Worm (Caenorhabditis elegans) whole organism, L4 larva: Measurements from ENCODE around the gene fbxc-20.

Experiments
- egl-27 ChIP-seq: sonication (generic microtip); optimal IDR thresholded peaks from 3 replicates; lab custom pipeline; 2017; ENCODE audit warnings: missing biosample characterization, missing genetic modification reagents, missing genetic modification characterization
- fkh-10 ChIP-seq: fragments of 150-350 bp; optimal IDR thresholded peaks from 2 replicates; lab custom pipeline; 2014; ENCODE audit warnings: missing biosample characterization, missing genetic modification reagents, missing genetic modification characterization
- lsy-2 ChIP-seq, 2 experiments: fragments of 150-350 bp in 1 of 2; sonication (generic microtip) in 1 of 2; optimal IDR thresholded peaks; 2 replicates each; lab custom pipeline; 2014 to 2017; ENCODE audit warnings: missing biosample characterization in 2 of 2, missing genetic modification characterization in 2 of 2
- ztf-11 ChIP-seq: fragments of 150-350 bp; optimal IDR thresholded peaks from 2 replicates; lab custom pipeline; 2014; ENCODE audit warnings: missing biosample characterization, missing genetic modification characterization

ce11 chrII:2398884-2399283 lies 20.1 kb upstream of the fbxc-20 start, which contains the start of gene F16G10.14:
- no peak for TF ChIP-seq fkh-10 (GFP tag; lab: Kevin White, UChicago)
- TF ChIP-seq egl-27 (tag; lab: Kevin White, UChicago): no peak
- TF ChIP-seq lsy-2 (tag; optimal IDR thresholded peaks at IDR 0.05; lab: Kevin White, UChicago): no peak
- no peak for TF ChIP-seq ztf-11 (tag; lab: Kevin White, UChicago)
